Fruit fly (Drosophila melanogaster): ENCODE measurements around the gene Oseg4.

The Oseg4 gene

DNA sequence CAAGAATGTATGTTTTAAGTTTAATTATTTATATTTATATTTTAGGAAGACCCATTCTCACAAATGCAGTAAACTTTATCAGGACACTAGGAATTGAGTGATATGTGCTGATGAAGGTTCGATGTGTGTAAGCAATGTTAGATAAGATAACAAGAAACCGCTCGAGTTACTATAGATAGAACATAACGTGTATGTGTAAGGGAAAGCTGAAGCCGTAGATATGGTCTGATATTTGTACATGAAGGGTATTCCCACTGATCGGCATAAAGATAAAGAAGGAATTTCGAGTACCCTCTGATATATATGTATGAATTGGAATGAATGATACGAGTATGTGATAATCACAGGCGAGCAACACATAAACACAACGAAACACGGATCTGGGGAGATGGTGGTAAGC is 48.5 kb upstream of the Oseg4 start (continued):
- TF ChIP-seq sqz (GFP tag; optimal IDR thresholded peaks at IDR 0.05) (no peak), ssp (GFP tag; IDR thresholded peaks at IDR 0.05) (no peak), jing (GFP tag; optimal IDR thresholded peaks at IDR 0.05) (no peak), Doc2 (GFP tag; IDR thresholded peaks at IDR 0.05) (no peak), crp (GFP tag; optimal IDR thresholded peaks at IDR 0.05) (no peak), Mrtf (GFP tag; IDR thresholded peaks at IDR 0.05) (no peak), Ets65A (GFP tag) (no peak), CG6175 (GFP tag; IDR thresholded peaks at IDR 0.05) (no peak), Rx (GFP tag; IDR thresholded peaks at IDR 0.05) (no peak), CG10267 (tag; optimal IDR thresholded peaks at IDR 0.05) (no peak), CG7987 (GFP tag; optimal IDR thresholded peaks at IDR 0.05) (no peak), lov (optimal IDR thresholded peaks at IDR 0.05) (no peak), lov (GFP tag; IDR thresholded peaks at IDR 0.05) (no peak), CG11504 (tag; optimal IDR thresholded peaks at IDR 0.05) (no peak), dmrt11E (tag; optimal IDR thresholded peaks at IDR 0.05) (no peak), CG3847 (GFP tag; IDR thresholded peaks at IDR 0.05) (no peak), CG4282 (GFP tag; optimal IDR thresholded peaks at IDR 0.05) (no peak), tgo (GFP tag; IDR thresholded peaks at IDR 0.05) (no peak), cg (GFP tag; optimal IDR thresholded peaks at IDR 0.05) (peak; percentile 28), CG15696 (tag; optimal IDR thresholded peaks at IDR 0.05) (no peak), her (GFP tag; optimal IDR thresholded peaks at IDR 0.05) (no peak), oc (tag; optimal IDR thresholded peaks at IDR 0.05) (no peak), vvl (GFP tag; IDR thresholded peaks at IDR 0.05) (no peak), CG18011 (GFP tag; optimal IDR thresholded peaks at IDR 0.05) (no peak), CG31365 (tag; optimal IDR thresholded peaks at IDR 0.05) (no peak), CG13424 (tag; optimal IDR thresholded peaks at IDR 0.05) (no peak), NFAT (GFP tag; IDR thresholded peaks at IDR 0.05) (no peak), row (GFP tag; IDR thresholded peaks at IDR 0.05) (no peak), CG12942 (GFP tag; optimal IDR thresholded peaks at IDR 0.05) (no peak), CG16863 (GFP tag; optimal IDR thresholded peaks at IDR 0.05) (no peak), onecut (GFP tag; IDR thresholded peaks at IDR 0.05) (no peak), Hr51 (GFP tag; optimal IDR thresholded peaks at IDR 0.05) (no peak), H15 (GFP tag; IDR thresholded peaks at IDR 0.05) (no peak), C15 (GFP tag; IDR thresholded peaks at IDR 0.05) (no peak), sd (tag; optimal IDR thresholded peaks at IDR 0.05) (peak; percentile 99), CG17912 (GFP tag; optimal IDR thresholded peaks at IDR 0.05) (no peak), CG2875 (GFP tag; optimal IDR thresholded peaks at IDR 0.05) (no peak), vnd (GFP tag; IDR thresholded peaks at IDR 0.05; ENCODE audit: partially characterized antibody) (no peak), CG10543 (GFP tag; optimal IDR thresholded peaks at IDR 0.05) (no peak), CoRest (tag; optimal IDR thresholded peaks at IDR 0.05) (no peak), Bdp1 (GFP tag; optimal IDR thresholded peaks at IDR 0.05) (no peak), kay (GFP tag; optimal IDR thresholded peaks at IDR 0.05) (no peak), CG1529 (GFP tag; optimal IDR thresholded peaks at IDR 0.05) (no peak), chinmo (GFP tag; IDR thresholded peaks at IDR 0.05; ENCODE audit: partially characterized antibody) (no peak), CG34376 (GFP tag; optimal IDR thresholded peaks at IDR 0.05) (peak; percentile 82), mirr (GFP tag; optimal IDR thresholded peaks at IDR 0.05) (peak; percentile 72), CG30403 (GFP tag; optimal IDR thresholded peaks at IDR 0.05) (no peak), Atf6 (GFP tag; IDR thresholded peaks at IDR 0.05) (no peak), Awh (GFP tag; IDR thresholded peaks at IDR 0.05) (no peak), exex (tag; optimal IDR thresholded peaks at IDR 0.05) (peak; percentile 68), pnt (GFP tag; optimal IDR thresholded peaks at IDR 0.05) (no peak), Hand (GFP tag; optimal IDR thresholded peaks at IDR 0.05) (no peak)
